Fruit fly (Drosophila melanogaster) whole organism: ENCODE measurements around the gene AlaRS.

Experiments
- Dll ChIP-seq: fragments of >200 bp; optimal IDR thresholded peaks from 2 replicates; lab custom pipeline; 2017
- pan ChIP-seq: fragments of >200 bp; optimal IDR thresholded peaks from 2 replicates; lab custom pipeline; 2017

- TF ChIP-seq Dll (lab: Kevin White, UChicago) (no peak), pan (lab: Kevin White, UChicago) (no peak)
Measured at dm6 chr2L:8414887-8415883, 33.6 kb upstream of the AlaRS start, which contains the start of the genes CG13398 and Akap200.
